Worm (Caenorhabditis elegans): ENCODE measurements around the gene M04C3.2.

DNA sequence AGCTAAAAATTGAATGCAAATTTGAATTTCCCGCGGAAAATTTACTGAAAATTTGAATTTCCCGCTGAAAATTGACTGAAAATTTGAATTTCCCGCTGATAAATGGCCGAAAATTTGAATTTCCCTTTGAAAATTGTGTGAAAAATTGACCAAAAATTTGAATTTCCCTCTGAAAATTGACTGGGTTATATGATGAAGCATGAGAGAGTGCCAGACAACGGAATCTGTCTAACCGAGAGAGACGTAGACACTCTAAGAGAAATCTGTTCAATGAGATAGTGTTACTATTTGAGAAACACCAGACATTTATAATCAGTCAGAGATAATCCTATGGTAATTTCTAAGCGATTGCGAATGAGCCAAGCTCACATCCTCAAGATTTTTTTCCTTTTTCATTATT lies 28.6 kb upstream of the M04C3.2 start:
- TF ChIP-seq rbr-2 (tag; optimal IDR thresholded peaks at IDR 0.05) (no peak), daf-12 (tag; optimal IDR thresholded peaks at IDR 0.05) (no peak), snpc-4 (tag; optimal IDR thresholded peaks at IDR 0.05) (no peak)
